Comparison of ENCODE assay signal across 3 fruit fly cellular contexts in genomic region chr2L:19916982-19917381, dm6.
TF ChIP-seq lines count a peak whose summit lies in the region.

No protein-coding gene starts in this region.

- no peak for TF ChIP-seq CTCF in whole organism, embryonic (GFP tag; optimal IDR thresholded peaks at IDR 0.05; lab: Kevin White, UChicago)

TF ChIP-seq in whole organism, embryonic, 481 proteins besides CTCF, POLR2A, EP300 and RAD21:
- no peak for TF ChIP-seq hbn (GFP tag; IDR thresholded peaks at IDR 0.05; lab: Robert Waterston, UW; ENCODE audit: partially characterized antibody)
- 0 out of 2 replicates have a peak, but pooled peaks have one; percentile 13 for TF ChIP-seq unc-4 (GFP tag; IDR thresholded peaks at IDR 0.05; lab: Robert Waterston, UW; ENCODE audit: partially characterized antibody)
- TF ChIP-seq CG3163 (GFP tag; optimal IDR thresholded peaks at IDR 0.05; lab: Kevin White, UChicago): peak; percentile 83
- TF ChIP-seq CG5180 (GFP tag; optimal IDR thresholded peaks at IDR 0.05; lab: Kevin White, UChicago): peak; percentile 68
- peak; percentile 6 for TF ChIP-seq nerfin-1 (tag; optimal IDR thresholded peaks at IDR 0.05; lab: Kevin White, UChicago)
- 0 out of 4 replicates have a peak, but pooled peaks have one; percentile 54 for TF ChIP-seq chinmo (GFP tag; IDR thresholded peaks at IDR 0.05; lab: Robert Waterston, UW; ENCODE audit: partially characterized antibody)
- 0 out of 2 replicates have a peak, but pooled peaks have one; percentile 12 for TF ChIP-seq CG13287 (GFP tag; IDR thresholded peaks at IDR 0.05; lab: Robert Waterston, UW; ENCODE audit: partially characterized antibody)
- peak; percentile 89 for TF ChIP-seq scrt (GFP tag; optimal IDR thresholded peaks at IDR 0.05; lab: Kevin White, UChicago)
- TF ChIP-seq CG9437 (GFP tag; optimal IDR thresholded peaks at IDR 0.05; lab: Kevin White, UChicago): no peak
- peak; percentile 47 to 54 for TF ChIP-seq Trl (optimal IDR thresholded peaks at IDR 0.05; lab: Kevin White, UChicago)
- no peak for TF ChIP-seq Trl (GFP tag; optimal IDR thresholded peaks at IDR 0.05; lab: Kevin White, UChicago)

TF ChIP-seq in whole organism, prepupa, 60 proteins besides CTCF, POLR2A, EP300 and RAD21:
- TF ChIP-seq Met (GFP tag; optimal IDR thresholded peaks at IDR 0.05; lab: Kevin White, UChicago) (no peak), svp (GFP tag; lab: Kevin White, UChicago) (no peak), Eip78C (GFP tag; lab: Kevin White, UChicago) (peak; percentile 39), pdm3 (GFP tag; optimal IDR thresholded peaks at IDR 0.05; lab: Kevin White, UChicago) (no peak), CG6163 (GFP tag; IDR thresholded peaks at IDR 0.05; lab: Robert Waterston, UW) (0 out of 3 replicates have a peak, but pooled peaks have one; percentile 8)
TF ChIP-seq in whole organism, prepupa: peak in this region for 2.

TF ChIP-seq in whole organism, pupa, 21 proteins besides CTCF, POLR2A, EP300 and RAD21:
- no peak for TF ChIP-seq fd96Ca (GFP tag; IDR thresholded peaks at IDR 0.05; lab: Robert Waterston, UW)
- no peak for TF ChIP-seq CG15710 (tag; optimal IDR thresholded peaks at IDR 0.05; lab: Kevin White, UChicago)
- no peak for TF ChIP-seq CG10348 (GFP tag; IDR thresholded peaks at IDR 0.05; lab: Robert Waterston, UW)
- no peak for TF ChIP-seq gl (tag; optimal IDR thresholded peaks at IDR 0.05; lab: Kevin White, UChicago)
- no peak for TF ChIP-seq CG9948 (tag; optimal IDR thresholded peaks at IDR 0.05; lab: Kevin White, UChicago)
- TF ChIP-seq Snoo (tag; optimal IDR thresholded peaks at IDR 0.05; lab: Kevin White, UChicago): no peak
- peak; percentile 13; the same call in 1 of the 2 replicates for TF ChIP-seq CG32121 (GFP tag; IDR thresholded peaks at IDR 0.05; lab: Robert Waterston, UW)
- TF ChIP-seq rn (GFP tag; IDR thresholded peaks at IDR 0.05; lab: Robert Waterston, UW): no peak
- TF ChIP-seq CG4496 (GFP tag; IDR thresholded peaks at IDR 0.05; lab: Robert Waterston, UW): peak; percentile 56; the same call in 1 of the 3 replicates
- TF ChIP-seq Pif1A (GFP tag; optimal IDR thresholded peaks at IDR 0.05; lab: Kevin White, UChicago): no peak
- no peak for TF ChIP-seq CG8159 (tag; optimal IDR thresholded peaks at IDR 0.05; lab: Kevin White, UChicago)
- 0 out of 2 replicates have a peak, but pooled peaks have one; percentile 30 for TF ChIP-seq CG12605 (GFP tag; IDR thresholded peaks at IDR 0.05; lab: Robert Waterston, UW)
- TF ChIP-seq Ets98B (GFP tag; IDR thresholded peaks at IDR 0.05; lab: Robert Waterston, UW): no peak
- no peak for TF ChIP-seq CG17806 (tag; optimal IDR thresholded peaks at IDR 0.05; lab: Kevin White, UChicago)
- no peak for TF ChIP-seq CG13204 (GFP tag; optimal IDR thresholded peaks at IDR 0.05; lab: Kevin White, UChicago)
- TF ChIP-seq EcR (GFP tag; optimal IDR thresholded peaks at IDR 0.05; lab: Kevin White, UChicago): peak; percentile 10
- TF ChIP-seq D1 (tag; optimal IDR thresholded peaks at IDR 0.05; lab: Kevin White, UChicago): no peak
- TF ChIP-seq Pif1B (GFP tag; optimal IDR thresholded peaks at IDR 0.05; lab: Kevin White, UChicago): no peak
- no peak for TF ChIP-seq CG8301 (tag; optimal IDR thresholded peaks at IDR 0.05; lab: Kevin White, UChicago)
- TF ChIP-seq CG34367 (tag; optimal IDR thresholded peaks at IDR 0.05; lab: Kevin White, UChicago): no peak
- TF ChIP-seq CG14655 (GFP tag; optimal IDR thresholded peaks at IDR 0.05; lab: Kevin White, UChicago): no peak
